Fruit fly (Drosophila melanogaster) whole organism, prepupa: Measurements from ENCODE around the gene CG11670.

ENCODE experiments used
- Blimp-1 ChIP-seq: fragments of 200-800 bp; sonication (Bioruptor generic); optimal IDR thresholded peaks from 3 replicates; lab custom pipeline; 2017; ENCODE audit warnings: missing biosample characterization, missing genetic modification characterization, mild to moderate bottlenecking, moderate library complexity, missing genetic modification reagents
- CG10631 ChIP-seq: fragments of 200-800 bp; sonication (Bioruptor generic); optimal IDR thresholded peaks from 2 replicates; lab custom pipeline; 2016; ENCODE audit warnings: missing biosample characterization, missing genetic modification characterization
- CG10669 ChIP-seq: fragments of 200-800 bp; sonication (Bioruptor generic); optimal IDR thresholded peaks from 3 replicates; lab custom pipeline; 2018; ENCODE audit warnings: missing biosample characterization, mild to moderate bottlenecking, missing genetic modification characterization, moderate library complexity
- CG11762 ChIP-seq: fragments of 200-800 bp; sonication (Bioruptor generic); optimal IDR thresholded peaks from 3 replicates; lab custom pipeline; 2016; ENCODE audit warnings: missing biosample characterization, missing genetic modification characterization; ENCODE audit not compliant: insufficient read depth
- CG11902 ChIP-seq: fragments of 200-800 bp; sonication (Bioruptor generic); optimal IDR thresholded peaks from 3 replicates; lab custom pipeline; 2016; ENCODE audit warnings: missing biosample characterization, missing genetic modification characterization
- CG1621 ChIP-seq: fragments of 200-800 bp; sonication (Bioruptor generic); optimal IDR thresholded peaks from 3 replicates; lab custom pipeline; 2018; ENCODE audit warnings: missing biosample characterization, mild to moderate bottlenecking, missing genetic modification characterization
- CG16779 ChIP-seq: fragments of 200-800 bp; sonication (Bioruptor generic); optimal IDR thresholded peaks from 3 replicates; lab custom pipeline; 2017; ENCODE audit warnings: missing biosample characterization, mild to moderate bottlenecking, missing genetic modification characterization
- CG3032 ChIP-seq: fragments of 200-800 bp; optimal IDR thresholded peaks from 2 replicates; lab custom pipeline; 2019; ENCODE audit warnings: missing biosample characterization, mild to moderate bottlenecking, missing genetic modification characterization, moderate library complexity
- CG31627 ChIP-seq: fragments of 200-800 bp; sonication (Bioruptor generic); optimal IDR thresholded peaks from 3 replicates; lab custom pipeline; 2016; ENCODE audit warnings: missing biosample characterization, missing genetic modification characterization
- CG4318 ChIP-seq: fragments of 200-800 bp; sonication (Bioruptor generic); optimal IDR thresholded peaks from 3 replicates; lab custom pipeline; 2017; ENCODE audit warnings: missing biosample characterization, mild to moderate bottlenecking, missing genetic modification characterization
- CG6163 ChIP-seq: fragments of 200-800 bp; sonication (Bioruptor generic); IDR thresholded peaks from 3 replicates; pipeline ENCODE4 v1.3.6; 2022; ENCODE audit warnings: missing biosample characterization, missing genetic modification characterization
- CG6276 ChIP-seq: fragments of 200-800 bp; sonication (Bioruptor generic); optimal IDR thresholded peaks from 2 replicates; lab custom pipeline; 2017; ENCODE audit warnings: missing biosample characterization, mild to moderate bottlenecking, missing genetic modification characterization
- CG6808 ChIP-seq: fragments of 200-800 bp; sonication (Bioruptor generic); optimal IDR thresholded peaks from 3 replicates; lab custom pipeline; 2017; ENCODE audit warnings: missing biosample characterization, missing genetic modification characterization, mild to moderate bottlenecking, moderate library complexity, missing genetic modification reagents
- CG6854 ChIP-seq: fragments of 200-800 bp; sonication (Bioruptor generic); optimal IDR thresholded peaks from 2 replicates; lab custom pipeline; 2017; ENCODE audit warnings: missing biosample characterization, mild to moderate bottlenecking, missing genetic modification characterization
- CG7368 ChIP-seq: fragments of 200-800 bp; sonication (Bioruptor generic); optimal IDR thresholded peaks from 3 replicates; lab custom pipeline; 2016; ENCODE audit warnings: missing biosample characterization, missing genetic modification characterization
- CG8119 ChIP-seq: fragments of 200-800 bp; sonication (Bioruptor generic); IDR thresholded peaks from 3 replicates; pipeline ENCODE4 v1.3.6; 2022; ENCODE audit warnings: missing biosample characterization, missing genetic modification characterization
- CG8319 ChIP-seq: fragments of 200-800 bp; sonication (Bioruptor generic); optimal IDR thresholded peaks from 3 replicates; lab custom pipeline; 2016; ENCODE audit warnings: missing biosample characterization, missing genetic modification characterization
- CG8632 ChIP-seq: fragments of 200-800 bp; sonication (Bioruptor generic); optimal IDR thresholded peaks from 3 replicates; lab custom pipeline; 2016; ENCODE audit warnings: missing biosample characterization, missing genetic modification characterization
- CG9139 ChIP-seq: fragments of 200-800 bp; sonication (Bioruptor generic); optimal IDR thresholded peaks from 3 replicates; lab custom pipeline; 2017; ENCODE audit warnings: missing biosample characterization, mild to moderate bottlenecking, missing genetic modification characterization
- Eip78C ChIP-seq: fragments of 200-800 bp; sonication (Bioruptor generic); peaks from one replicate; lab custom pipeline; 2016; ENCODE audit warnings: missing biosample characterization, missing genetic modification characterization
- Ets21C ChIP-seq: fragments of 200-800 bp; sonication (Bioruptor generic); optimal IDR thresholded peaks from 3 replicates; lab custom pipeline; 2016; ENCODE audit warnings: missing biosample characterization, missing genetic modification characterization
- Gug ChIP-seq: fragments of 200-800 bp; sonication (Bioruptor generic); IDR thresholded peaks from 2 replicates; pipeline ENCODE4 v1.3.6; 2022; ENCODE audit warnings: missing biosample characterization, missing genetic modification characterization
- Hr38 ChIP-seq: sonication (Bioruptor generic); optimal IDR thresholded peaks from 2 replicates; lab custom pipeline; 2016; ENCODE audit warnings: missing biosample characterization, missing genetic modification characterization
- Hr39 ChIP-seq: fragments of 200-800 bp; sonication (Bioruptor generic); optimal IDR thresholded peaks from 2 replicates; lab custom pipeline; 2016; ENCODE audit warnings: missing biosample characterization, missing genetic modification characterization
- Hr4 ChIP-seq: fragments of 200-800 bp; sonication (Bioruptor generic); optimal IDR thresholded peaks from 3 replicates; lab custom pipeline; 2016; ENCODE audit warnings: missing biosample characterization, missing genetic modification characterization
- Lpt ChIP-seq: fragments of 200-800 bp; sonication (Bioruptor generic); optimal IDR thresholded peaks from 3 replicates; lab custom pipeline; 2016; ENCODE audit warnings: missing biosample characterization, missing genetic modification characterization
- OdsH ChIP-seq: fragments of 200-800 bp; sonication (Bioruptor generic); optimal IDR thresholded peaks from 3 replicates; lab custom pipeline; 2016; ENCODE audit warnings: missing biosample characterization, missing genetic modification characterization
- Sox102F ChIP-seq: fragments of 200-800 bp; sonication (Bioruptor generic); optimal IDR thresholded peaks from 2 replicates; lab custom pipeline; 2016; ENCODE audit warnings: missing biosample characterization, mild to moderate bottlenecking, missing genetic modification characterization
- Sox14 ChIP-seq: fragments of 200-800 bp; sonication (Bioruptor generic); optimal IDR thresholded peaks from 3 replicates; lab custom pipeline; 2016; ENCODE audit warnings: missing biosample characterization, missing genetic modification characterization
- Sox15 ChIP-seq: fragments of 200-800 bp; sonication (Bioruptor generic); optimal IDR thresholded peaks from 3 replicates; lab custom pipeline; 2016; ENCODE audit warnings: missing biosample characterization, missing genetic modification characterization
- achi ChIP-seq: fragments of 200-800 bp; sonication (Bioruptor generic); optimal IDR thresholded peaks from 3 replicates; lab custom pipeline; 2016; ENCODE audit warnings: missing biosample characterization, missing genetic modification characterization
- cyc ChIP-seq: fragments of 200-800 bp; sonication (Bioruptor generic); optimal IDR thresholded peaks from 3 replicates; lab custom pipeline; 2016; ENCODE audit warnings: missing biosample characterization, missing genetic modification characterization
- dac ChIP-seq: fragments of 200-800 bp; sonication (Bioruptor generic); optimal IDR thresholded peaks from 2 replicates; lab custom pipeline; 2017; ENCODE audit warnings: missing biosample characterization, mild to moderate bottlenecking, missing genetic modification characterization
- dsx ChIP-seq: fragments of 200-800 bp; optimal IDR thresholded peaks from 3 replicates; lab custom pipeline; 2019; ENCODE audit warnings: missing biosample characterization, mild to moderate bottlenecking, missing genetic modification characterization, moderate library complexity; ENCODE audit not compliant: poor library complexity, severe bottlenecking
- eg ChIP-seq: fragments of 200-800 bp; sonication (Bioruptor generic); IDR thresholded peaks from 3 replicates; pipeline ENCODE4 v1.3.6; 2022; ENCODE audit warnings: missing biosample characterization, missing genetic modification characterization
- esn ChIP-seq: fragments of 200-800 bp; sonication (Bioruptor generic); optimal IDR thresholded peaks from 2 replicates; lab custom pipeline; 2016; ENCODE audit warnings: missing biosample characterization, mild to moderate bottlenecking, missing genetic modification characterization, moderate library complexity
- fd59A ChIP-seq: fragments of 200-800 bp; sonication (Bioruptor generic); optimal IDR thresholded peaks from 2 replicates; lab custom pipeline; 2017; ENCODE audit warnings: missing biosample characterization, mild to moderate bottlenecking, missing genetic modification characterization, missing genetic modification reagents
- lz ChIP-seq: fragments of 200-800 bp; sonication (Bioruptor generic); optimal IDR thresholded peaks from 3 replicates; lab custom pipeline; 2016; ENCODE audit warnings: missing biosample characterization, missing genetic modification characterization
- pdm3 ChIP-seq: fragments of 200-800 bp; sonication (Bioruptor generic); optimal IDR thresholded peaks from 3 replicates; lab custom pipeline; 2016; ENCODE audit warnings: missing biosample characterization, missing genetic modification characterization
- salr ChIP-seq, 2 experiments: fragments of 200-800 bp; sonication (Bioruptor generic); optimal IDR thresholded peaks; 3 replicates each; lab custom pipeline; 2016 to 2018; ENCODE audit warnings: missing biosample characterization in 2 of 2, missing genetic modification characterization in 2 of 2, mild to moderate bottlenecking in 1 of 2
- svp ChIP-seq: fragments of 200-800 bp; sonication (Bioruptor generic); peaks from one replicate; lab custom pipeline; 2016; ENCODE audit warnings: missing biosample characterization, missing genetic modification characterization
- vri ChIP-seq: fragments of 200-800 bp; sonication (Bioruptor generic); optimal IDR thresholded peaks from 3 replicates; lab custom pipeline; 2016; ENCODE audit warnings: missing biosample characterization, mild to moderate bottlenecking, missing genetic modification characterization

CG11670 gene

DNA sequence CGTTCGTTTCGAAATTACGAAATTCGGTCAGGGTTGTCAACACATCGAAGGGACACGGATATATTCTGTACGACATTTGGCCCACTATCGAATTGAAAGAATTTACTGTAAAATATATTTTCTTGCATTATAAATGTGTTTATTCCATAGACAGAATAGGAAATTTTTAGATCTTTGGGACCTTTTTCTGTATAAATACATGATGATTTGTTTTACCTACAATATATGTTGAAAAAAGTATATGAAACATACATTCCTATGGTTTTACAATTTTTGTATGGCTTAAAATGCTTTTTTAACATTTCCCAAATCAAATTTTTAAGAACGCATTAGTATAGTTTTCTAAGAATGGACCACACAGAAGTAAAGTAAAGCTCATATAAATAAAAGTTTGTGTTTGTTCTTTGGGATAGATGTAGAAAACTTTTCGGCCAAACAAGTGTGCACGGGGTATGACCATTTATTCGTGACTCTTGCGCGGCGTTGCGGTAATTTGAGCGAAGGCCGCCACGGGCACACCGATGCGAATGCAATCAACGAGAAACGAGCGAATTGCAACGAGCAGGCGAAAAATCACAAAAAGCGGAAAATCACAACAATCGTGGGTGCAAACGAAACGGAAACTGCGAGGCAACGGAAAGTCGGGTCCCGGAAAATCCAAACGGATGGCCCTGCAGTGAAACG, 44.2 kb upstream of the CG11670 start, which contains the start of the genes CG17327, CG44194 and CG7518 (continued):
- no peak for TF ChIP-seq CG10631 (GFP tag; lab: Kevin White, UChicago)
- no peak for TF ChIP-seq CG6854 (GFP tag; lab: Kevin White, UChicago)
- TF ChIP-seq CG6808 (GFP tag; lab: Kevin White, UChicago): no peak
- TF ChIP-seq pdm3 (GFP tag; lab: Kevin White, UChicago): no peak
- no peak for TF ChIP-seq Hr38 (GFP tag; lab: Kevin White, UChicago)
- TF ChIP-seq, all 60 proteins: peak for 4

DNA sequence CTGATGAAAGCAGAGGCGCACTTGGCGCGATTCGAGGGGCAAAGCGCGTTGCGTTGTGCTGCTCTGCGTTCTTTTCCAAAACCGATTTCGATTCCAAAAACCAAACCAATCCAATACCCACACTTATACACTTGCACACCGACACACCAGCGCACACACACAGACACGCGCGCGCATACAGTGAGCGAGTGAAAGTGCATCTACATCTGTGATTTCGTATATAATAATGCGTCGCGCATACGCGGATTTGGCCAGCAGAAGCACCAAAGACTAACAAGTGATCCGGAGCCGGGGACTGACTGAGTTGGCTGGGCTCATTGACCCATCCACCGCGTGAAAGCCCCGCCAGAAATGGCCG, 43.6 kb upstream of the CG11670 start:
- TF ChIP-seq dsx (GFP tag; lab: Kevin White, UChicago) (no peak), CG6854 (GFP tag; lab: Kevin White, UChicago) (peak; percentile 42)
- TF ChIP-seq, all 60 proteins: peak for 1

dm6 chr3R:13009595-13009994, 32.3 kb upstream of the CG11670 start, which contains the start of gene CG11656:
Gene CG11656, plus strand, starts transcription at chr3R:13009895.
- no peak for TF ChIP-seq CG11762 (GFP tag; lab: Kevin White, UChicago)
- no peak for TF ChIP-seq eg (GFP tag; lab: Robert Waterston, UW)
- TF ChIP-seq CG7368 (GFP tag; lab: Kevin White, UChicago): no peak
- TF ChIP-seq cyc: no peak
- TF ChIP-seq CG4318 (GFP tag; lab: Kevin White, UChicago): no peak
- TF ChIP-seq OdsH (GFP tag; lab: Kevin White, UChicago): no peak

DNA sequence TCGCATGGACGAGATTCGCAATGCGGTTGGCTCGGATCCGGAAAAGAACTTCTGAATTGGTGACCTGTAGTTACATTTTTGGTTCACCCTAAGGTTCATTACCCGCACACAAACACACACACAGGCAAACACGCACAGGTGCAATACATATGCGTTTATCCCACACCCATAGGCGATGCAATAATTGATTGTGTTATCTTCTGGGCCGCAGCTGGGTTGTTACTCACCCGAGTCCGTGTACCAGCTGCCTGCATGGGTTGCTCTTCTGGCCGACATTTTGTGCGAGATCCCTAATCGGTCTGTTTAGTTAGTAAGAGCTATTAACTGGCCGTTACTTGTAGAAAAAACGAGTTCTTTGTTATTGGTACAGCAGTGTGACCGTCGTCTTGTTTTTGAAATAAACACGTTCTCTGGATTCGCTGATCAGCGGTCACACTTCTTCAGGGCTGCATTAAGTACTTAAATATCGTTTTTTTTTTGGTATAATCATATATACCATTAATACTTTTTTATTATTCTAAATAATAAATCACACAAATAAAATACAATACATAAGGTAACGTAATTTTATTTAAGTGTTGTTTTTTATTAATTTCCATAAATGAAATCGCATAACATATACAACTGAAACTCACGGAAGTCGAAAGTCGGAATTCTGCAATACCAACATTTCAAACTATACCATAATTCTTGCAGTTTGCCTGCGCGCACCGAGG, 30.8 kb upstream of the CG11670 start, which contains the start of gene CG8031:
TSS of gene CG8031 (minus strand) at position 406 of the 716 bp plus-strand sequence.
- TF ChIP-seq Sox102F (GFP tag; lab: Kevin White, UChicago): no peak
- TF ChIP-seq svp (GFP tag; lab: Kevin White, UChicago): no peak
- peak; percentile 87 for TF ChIP-seq Sox14
- no peak for TF ChIP-seq Blimp-1 (GFP tag; lab: Kevin White, UChicago)
- no peak for TF ChIP-seq CG3032
- peak; percentile 73 for TF ChIP-seq vri (GFP tag; lab: Kevin White, UChicago)
- no peak for TF ChIP-seq Sox15 (GFP tag; lab: Kevin White, UChicago)
- no peak for TF ChIP-seq CG11762 (GFP tag; lab: Kevin White, UChicago)
- TF ChIP-seq OdsH (GFP tag; lab: Kevin White, UChicago): no peak
- TF ChIP-seq CG10631 (GFP tag; lab: Kevin White, UChicago): no peak
- no peak for TF ChIP-seq CG7368 (GFP tag; lab: Kevin White, UChicago)
- TF ChIP-seq CG9139 (GFP tag; lab: Kevin White, UChicago): no peak
- peak; percentile 50; the same call in 1 of the 3 replicates for TF ChIP-seq CG6163
- TF ChIP-seq CG8319 (GFP tag; lab: Kevin White, UChicago): peak; percentile 21
- TF ChIP-seq CG11902 (GFP tag; lab: Kevin White, UChicago): no peak
- TF ChIP-seq CG1621 (tag; lab: Kevin White, UChicago): no peak
- no peak for TF ChIP-seq CG8632 (GFP tag; lab: Kevin White, UChicago)
- no peak for TF ChIP-seq lz (GFP tag; lab: Kevin White, UChicago)
- no peak for TF ChIP-seq fd59A
- TF ChIP-seq dac (GFP tag; lab: Kevin White, UChicago): no peak
- TF ChIP-seq esn (GFP tag; lab: Kevin White, UChicago): no peak
- 0 out of 3 replicates have a peak, but pooled peaks have one; percentile 28 for TF ChIP-seq CG8119 (GFP tag; lab: Robert Waterston, UW)
- no peak for TF ChIP-seq achi (GFP tag; lab: Kevin White, UChicago)
- TF ChIP-seq Gug (GFP tag; lab: Robert Waterston, UW): no peak
- no peak for TF ChIP-seq cyc
- TF ChIP-seq Lpt (GFP tag; lab: Kevin White, UChicago): no peak
- TF ChIP-seq pdm3 (GFP tag; lab: Kevin White, UChicago): no peak
- TF ChIP-seq Eip78C (GFP tag; lab: Kevin White, UChicago): peak; percentile 31
- no peak for TF ChIP-seq CG6276 (GFP tag; lab: Kevin White, UChicago)
- no peak for TF ChIP-seq dsx (GFP tag; lab: Kevin White, UChicago)
- TF ChIP-seq Hr4 (GFP tag; lab: Kevin White, UChicago): no peak
- no peak for TF ChIP-seq CG31627 (GFP tag; lab: Kevin White, UChicago)
- TF ChIP-seq Hr39 (GFP tag; lab: Kevin White, UChicago): no peak
- no peak for TF ChIP-seq salr (GFP tag; optimal IDR thresholded peaks at IDR 0.05; lab: Kevin White, UChicago)
- TF ChIP-seq Ets21C (GFP tag; lab: Kevin White, UChicago): no peak
- no peak; the same call in 2 of the 3 replicates for TF ChIP-seq eg (GFP tag; lab: Robert Waterston, UW)
- TF ChIP-seq CG10669 (GFP tag; lab: Kevin White, UChicago): no peak
- TF ChIP-seq CG16779: no peak
